Worm (Caenorhabditis elegans): Measurements from ENCODE around the gene daf-4.

daf-4 gene

DNA sequence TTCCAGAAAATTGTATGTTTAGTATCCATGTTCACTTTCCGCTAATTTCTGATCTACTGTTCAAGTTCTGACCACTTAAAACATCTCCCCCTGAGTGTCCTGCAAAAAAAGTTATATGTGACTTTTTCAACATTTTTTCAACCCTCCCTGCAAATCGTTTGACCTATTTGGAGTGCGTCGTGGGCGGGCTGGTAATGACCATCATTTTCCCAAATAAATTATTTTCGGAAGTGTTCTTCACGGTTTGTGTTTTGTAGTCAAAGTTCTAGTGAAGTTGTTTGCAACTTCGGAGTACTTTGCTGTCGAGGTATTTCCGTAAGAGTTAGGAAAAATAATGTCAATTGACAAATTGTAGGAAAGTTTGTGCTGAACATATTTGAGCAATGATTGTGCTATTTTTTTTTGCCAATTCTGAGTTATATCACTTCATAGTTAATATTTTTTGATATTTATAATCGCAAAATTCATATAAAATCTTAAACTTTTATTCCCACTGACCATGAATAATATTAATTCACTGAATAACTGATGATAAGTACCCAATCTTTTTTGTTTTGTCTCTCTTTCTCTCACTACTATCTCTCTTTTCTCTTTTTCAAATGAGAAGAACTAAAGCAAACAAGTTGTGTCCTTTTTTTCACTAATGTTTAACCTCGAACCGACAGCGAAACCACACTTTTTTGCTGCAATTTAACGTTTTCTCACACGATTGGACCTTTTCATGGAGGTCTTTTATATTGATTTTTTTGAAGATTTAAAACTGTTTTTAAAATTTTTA is 2.5 kb upstream of the daf-4 start:
- TF ChIP-seq attf-3 (GFP tag; conservative IDR thresholded peaks at IDR 0.05), result no peak
- TF ChIP-seq snpc-1.3 (tag; optimal IDR thresholded peaks at IDR 0.05; ENCODE audit: insufficient read depth), result no peak
- TF ChIP-seq snpc-4 (GFP tag; optimal IDR thresholded peaks at IDR 0.05), result no peak
- no peak for TF ChIP-seq snpc-4 (tag; optimal IDR thresholded peaks at IDR 0.05)
- TF ChIP-seq lsl-1 (GFP tag; optimal IDR thresholded peaks at IDR 0.05), result no peak

DNA sequence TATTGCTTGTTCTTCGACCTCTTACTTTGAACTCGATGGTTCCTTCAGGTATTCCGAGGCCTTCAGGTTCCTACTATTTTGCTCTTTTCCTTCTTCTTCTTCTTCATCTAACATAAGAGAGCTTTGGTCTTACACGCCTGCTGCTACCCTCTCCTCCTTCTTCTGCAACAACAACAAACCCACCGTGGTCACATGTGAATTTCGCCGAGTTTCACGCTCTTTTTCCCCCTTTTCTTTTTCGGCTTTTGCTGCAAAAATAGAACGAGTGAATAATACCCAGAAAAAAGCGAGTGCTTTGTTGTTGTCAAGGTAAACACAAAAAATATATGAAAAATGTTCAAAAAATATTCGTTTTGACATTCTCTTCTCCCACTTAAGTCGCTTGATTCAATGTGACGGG is 1.5 kb upstream of the daf-4 start:
- TF ChIP-seq egrh-3 (GFP tag; IDR thresholded peaks at IDR 0.05), result no peak
- 0 out of 2 replicates have a peak, but pooled peaks have one; percentile 33 for TF ChIP-seq zfh-2 (GFP tag; conservative IDR thresholded peaks at IDR 0.05)
- TF ChIP-seq mes-4 (tag; optimal IDR thresholded peaks at IDR 0.05), result no peak

DNA sequence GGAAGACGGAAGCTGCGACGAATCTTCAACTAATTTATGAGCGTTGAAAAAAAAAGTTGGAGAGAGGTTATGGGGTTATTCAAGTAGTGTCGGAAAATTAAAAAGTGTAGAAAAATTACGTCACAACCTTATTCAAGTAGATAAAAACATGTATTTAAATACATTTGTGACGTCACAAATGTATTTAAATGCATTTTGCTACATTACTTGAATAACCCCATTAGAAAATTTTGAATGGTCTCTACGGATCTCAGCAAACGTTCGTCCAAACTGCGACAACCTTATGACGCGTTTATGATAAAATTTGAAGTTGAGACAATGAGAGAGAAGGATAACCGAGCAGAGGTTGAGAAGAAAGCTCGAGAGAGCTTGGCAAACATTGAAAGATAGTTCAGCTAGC is 2.6 kb downstream of the daf-4 start:
- TF ChIP-seq aptf-2 (GFP tag; conservative IDR thresholded peaks at IDR 0.05), result 0 out of 2 replicates have a peak, but pooled peaks have one; percentile 5

DNA sequence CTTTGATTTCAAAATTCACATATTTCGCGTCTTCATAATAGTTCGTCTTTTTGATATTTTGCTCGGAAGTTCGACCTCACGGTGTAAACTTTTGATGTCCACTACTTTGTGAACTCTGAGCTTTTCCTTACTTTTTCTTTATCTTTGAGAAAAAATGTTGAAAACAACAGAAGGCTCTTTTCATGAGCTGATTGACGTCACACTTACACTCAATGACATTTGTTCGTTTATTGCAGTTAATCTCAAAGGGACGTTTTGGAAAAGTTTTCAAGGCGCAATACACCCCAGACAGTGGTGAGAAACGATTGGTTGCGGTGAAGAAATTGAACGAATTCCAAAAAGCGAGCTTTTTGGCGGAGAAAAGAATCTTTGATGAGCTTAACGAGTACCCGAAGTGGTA is 4.3 kb downstream of the daf-4 start:
- TF ChIP-seq tbp1 (GFP tag; optimal IDR thresholded peaks at IDR 0.05) (no peak), nhr-120 (GFP tag; IDR thresholded peaks at IDR 0.05) (no peak), attf-5 (GFP tag; optimal IDR thresholded peaks at IDR 0.05) (no peak), hsf-1 (GFP tag; IDR thresholded peaks at IDR 0.05) (no peak), T26A5.8 (tag; optimal IDR thresholded peaks at IDR 0.05) (no peak), athp-1 (tag; optimal IDR thresholded peaks at IDR 0.05) (no peak), ceh-58 (GFP tag; IDR thresholded peaks at IDR 0.05) (no peak), madf-8 (GFP tag; conservative IDR thresholded peaks at IDR 0.05) (no peak), snpc-1.3 (tag; optimal IDR thresholded peaks at IDR 0.05; ENCODE audit: insufficient read depth) (no peak), nhr-27 (tag; optimal IDR thresholded peaks at IDR 0.05) (no peak), Y95B8A.8 (GFP tag; IDR thresholded peaks at IDR 0.05) (no peak), bed-2 (GFP tag; IDR thresholded peaks at IDR 0.05) (no peak), attf-3 (GFP tag; conservative IDR thresholded peaks at IDR 0.05) (no peak), F49E8.2 (tag; optimal IDR thresholded peaks at IDR 0.05; ENCODE audit: insufficient read depth) (no peak), B0261.1 (tag; optimal IDR thresholded peaks at IDR 0.05) (no peak), ceh-91 (GFP tag; IDR thresholded peaks at IDR 0.05) (no peak), ztf-28 (GFP tag; IDR thresholded peaks at IDR 0.05) (no peak), F57C9.4 (tag; optimal IDR thresholded peaks at IDR 0.05) (no peak), nhr-179 (tag; optimal IDR thresholded peaks at IDR 0.05) (no peak), F23B12.7 (tag; optimal IDR thresholded peaks at IDR 0.05; ENCODE audit: insufficient read depth) (no peak)

DNA sequence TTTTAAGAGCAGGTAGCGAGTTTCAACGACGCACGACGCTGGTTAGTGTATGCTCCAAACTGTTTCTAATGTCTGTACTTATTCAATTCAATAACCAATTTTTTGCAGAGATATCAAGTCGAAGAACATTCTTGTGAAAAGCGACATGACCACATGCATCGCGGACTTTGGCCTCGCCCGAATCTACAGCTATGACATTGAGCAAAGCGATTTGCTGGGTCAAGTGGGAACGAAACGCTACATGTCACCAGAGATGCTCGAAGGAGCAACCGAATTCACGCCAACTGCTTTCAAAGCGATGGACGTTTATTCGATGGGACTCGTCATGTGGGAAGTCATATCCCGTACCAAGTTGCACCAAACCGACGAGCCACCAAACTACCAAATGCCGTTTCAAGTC is 5.4 kb downstream of the daf-4 start:
- no peak for TF ChIP-seq B0261.1 (tag; optimal IDR thresholded peaks at IDR 0.05)
- no peak for TF ChIP-seq rcor-1 (GFP tag; IDR thresholded peaks at IDR 0.05)
- TF ChIP-seq ama-1 (optimal IDR thresholded peaks at IDR 0.05), result no peak
- TF ChIP-seq ama-1 (GFP tag; optimal IDR thresholded peaks at IDR 0.05), result no peak
- no peak for TF ChIP-seq unc-62 (GFP tag; optimal IDR thresholded peaks at IDR 0.05)
- TF ChIP-seq sdz-38 (tag; optimal IDR thresholded peaks at IDR 0.05), result no peak
- TF ChIP-seq nhr-27 (tag; optimal IDR thresholded peaks at IDR 0.05), result no peak
- no peak for TF ChIP-seq cebp-1 (GFP tag; IDR thresholded peaks at IDR 0.05)
- TF ChIP-seq cebp-1 (tag; optimal IDR thresholded peaks at IDR 0.05), result no peak
- no peak for TF ChIP-seq D2030.7 (GFP tag; IDR thresholded peaks at IDR 0.05)
- no peak for TF ChIP-seq nfya-1 (tag; optimal IDR thresholded peaks at IDR 0.05; ENCODE audit: borderline replicate concordance, insufficient read depth)
- no peak for TF ChIP-seq ztf-26 (tag; optimal IDR thresholded peaks at IDR 0.05)
- no peak for TF ChIP-seq F49E8.2 (tag; optimal IDR thresholded peaks at IDR 0.05; ENCODE audit: insufficient read depth)
- no peak for TF ChIP-seq zim-3 (tag; optimal IDR thresholded peaks at IDR 0.05)
- TF ChIP-seq dpff-1 (tag; optimal IDR thresholded peaks at IDR 0.05), result no peak
- TF ChIP-seq zfh-2 (GFP tag; conservative IDR thresholded peaks at IDR 0.05), result no peak
- TF ChIP-seq ceh-91 (GFP tag; IDR thresholded peaks at IDR 0.05), result no peak

Data from whole organism, young adult.